Fruit fly (Drosophila melanogaster) whole organism, embryonic: ENCODE results near the gene hfp.
A peak's percentile ranks its signal among the peaks of the same experiment; 100 is the strongest.

Experiments used
- ATbp ChIP-seq: fragments of 200-800 bp; sonication (Bioruptor generic); optimal IDR thresholded peaks from 2 replicates; lab custom pipeline; 2017; ENCODE audit warnings: missing biosample characterization, mild to moderate bottlenecking, missing genetic modification characterization, missing genetic modification reagents
- CG10147 ChIP-seq: fragments of 200-800 bp; sonication (Bioruptor generic); optimal IDR thresholded peaks from 2 replicates; lab custom pipeline; 2019; ENCODE audit warnings: missing biosample characterization, mild to moderate bottlenecking, missing genetic modification characterization, moderate library complexity
- CG10366 ChIP-seq: fragments of 200-800 bp; sonication (Bioruptor generic); IDR thresholded peaks from 2 replicates; pipeline ENCODE4 v1.3.6; 2022; ENCODE audit warnings: missing biosample characterization, missing genetic modification characterization
- CG10431 ChIP-seq: fragments of 200-800 bp; sonication (Bioruptor generic); optimal IDR thresholded peaks from 3 replicates; lab custom pipeline; 2018; ENCODE audit warnings: missing biosample characterization, mild to moderate bottlenecking, missing genetic modification characterization
- CG12769 ChIP-seq: fragments of 200-800 bp; sonication (Bioruptor generic); optimal IDR thresholded peaks from 2 replicates; lab custom pipeline; 2019; ENCODE audit warnings: missing biosample characterization, mild to moderate bottlenecking, missing genetic modification characterization, moderate library complexity
- CG14860 ChIP-seq: fragments of 200-800 bp; sonication (Bioruptor generic); IDR thresholded peaks from 3 replicates; pipeline ENCODE4 v1.3.6; 2022; ENCODE audit warnings: missing biosample characterization, missing genetic modification characterization; ENCODE audit not compliant: partially characterized antibody
- CG1529 ChIP-seq: fragments of 200-800 bp; sonication (Bioruptor generic); optimal IDR thresholded peaks from 3 replicates; lab custom pipeline; 2018; ENCODE audit warnings: missing biosample characterization, missing genetic modification characterization
- CG1602 ChIP-seq: fragments of 200-800 bp; sonication (Bioruptor generic); optimal IDR thresholded peaks from 3 replicates; lab custom pipeline; 2016; ENCODE audit warnings: missing biosample characterization, missing genetic modification characterization
- CG16863 ChIP-seq: fragments of 200-800 bp; sonication (Bioruptor generic); optimal IDR thresholded peaks from 3 replicates; lab custom pipeline; 2016; ENCODE audit warnings: missing biosample characterization, missing genetic modification characterization
- CG18011 ChIP-seq: fragments of 200-800 bp; sonication (Bioruptor generic); optimal IDR thresholded peaks from 2 replicates; lab custom pipeline; 2017; ENCODE audit warnings: missing biosample characterization, missing genetic modification characterization, mild to moderate bottlenecking, moderate library complexity, missing genotype
- CG33213 ChIP-seq: fragments of 200-800 bp; sonication (Bioruptor generic); optimal IDR thresholded peaks from 3 replicates; lab custom pipeline; 2016; ENCODE audit warnings: missing biosample characterization, missing genetic modification characterization
- CG34224 ChIP-seq: fragments of 200-800 bp; sonication (Bioruptor generic); IDR thresholded peaks from 3 replicates; pipeline ENCODE4 v1.3.6; 2022; ENCODE audit warnings: missing biosample characterization, missing genetic modification characterization; ENCODE audit not compliant: partially characterized antibody
- CG34422 ChIP-seq: fragments of 200-800 bp; sonication (Bioruptor generic); IDR thresholded peaks from 3 replicates; pipeline ENCODE4 v1.3.6; 2022; ENCODE audit warnings: missing biosample characterization, missing genetic modification characterization
- CG3847 ChIP-seq: fragments of 200-800 bp; sonication (Bioruptor generic); IDR thresholded peaks from 2 replicates; pipeline ENCODE4 v1.3.6; 2022; ENCODE audit warnings: missing biosample characterization, missing genetic modification characterization
- CG8290 ChIP-seq, 3 experiments: fragments of 200-800 bp; sonication (Bioruptor generic); optimal IDR thresholded peaks; 2 replicates each; lab custom pipeline; 2016 to 2019; ENCODE audit warnings: missing biosample characterization in 3 of 3, missing genetic modification characterization in 3 of 3, mild to moderate bottlenecking in 2 of 3, moderate library complexity in 1 of 3
- CG9932 ChIP-seq: fragments of 200-800 bp; sonication (Bioruptor generic); IDR thresholded peaks from 2 replicates; pipeline ENCODE4 v1.3.6; 2022; ENCODE audit warnings: missing biosample characterization, missing genetic modification characterization
- Dek ChIP-seq: fragments of 200-800 bp; sonication (Bioruptor generic); optimal IDR thresholded peaks from 3 replicates; lab custom pipeline; 2019; ENCODE audit warnings: missing biosample characterization, mild to moderate bottlenecking, missing genetic modification characterization, moderate library complexity
- Elba2 ChIP-seq: fragments of 200-800 bp; sonication (Bioruptor generic); optimal IDR thresholded peaks from 3 replicates; lab custom pipeline; 2016; ENCODE audit warnings: missing biosample characterization, missing genetic modification characterization
- Ets97D ChIP-seq: fragments of 200-800 bp; sonication (Bioruptor generic); optimal IDR thresholded peaks from 3 replicates; lab custom pipeline; 2016; ENCODE audit warnings: missing biosample characterization, missing genetic modification characterization
- HmgZ ChIP-seq: fragments of 200-800 bp; sonication (Bioruptor generic); optimal IDR thresholded peaks from 2 replicates; lab custom pipeline; 2018; ENCODE audit warnings: missing biosample characterization, mild to moderate bottlenecking, missing genetic modification characterization
- MTF-1 ChIP-seq: fragments of 200-800 bp; sonication (Bioruptor generic); optimal IDR thresholded peaks from 2 replicates; lab custom pipeline; 2018; ENCODE audit warnings: missing biosample characterization, mild to moderate bottlenecking, missing genetic modification characterization, borderline replicate concordance
- Max ChIP-seq: fragments of 200-800 bp; sonication (Bioruptor generic); optimal IDR thresholded peaks from 2 replicates; lab custom pipeline; 2016; ENCODE audit warnings: missing biosample characterization, mild to moderate bottlenecking, missing genetic modification characterization
- NfI ChIP-seq: fragments of 200-800 bp; sonication (Bioruptor generic); optimal IDR thresholded peaks from 3 replicates; lab custom pipeline; 2018; ENCODE audit warnings: missing biosample characterization, mild to moderate bottlenecking, missing genetic modification characterization, moderate library complexity
- Oaz ChIP-seq: fragments of 200-800 bp; sonication (Bioruptor generic); IDR thresholded peaks from 2 replicates; pipeline ENCODE4 v1.3.6; 2022; ENCODE audit warnings: missing biosample characterization, missing genetic modification characterization
- Oli ChIP-seq: fragments of 200-800 bp; sonication (Bioruptor generic); optimal IDR thresholded peaks from 2 replicates; lab custom pipeline; 2018; ENCODE audit warnings: missing biosample characterization, mild to moderate bottlenecking, missing genetic modification characterization, moderate library complexity
- Ptx1 ChIP-seq: fragments of 200-800 bp; sonication (Bioruptor generic); IDR thresholded peaks from 2 replicates; pipeline ENCODE4 v1.3.6; 2022; ENCODE audit warnings: missing biosample characterization, missing genetic modification characterization
- Sox102F ChIP-seq: fragments of 200-800 bp; sonication (Bioruptor generic); optimal IDR thresholded peaks from 2 replicates; lab custom pipeline; 2018; ENCODE audit warnings: missing biosample characterization, mild to moderate bottlenecking, missing genetic modification characterization, moderate library complexity
- aop ChIP-seq: fragments of 200-800 bp; sonication (Bioruptor generic); IDR thresholded peaks from 2 replicates; pipeline ENCODE4 v1.3.6; 2022; ENCODE audit warnings: missing biosample characterization, missing genetic modification characterization
- ara ChIP-seq: fragments of 200-800 bp; sonication (Bioruptor generic); IDR thresholded peaks from 2 replicates; pipeline ENCODE4 v1.3.6; 2022; ENCODE audit warnings: missing biosample characterization, missing genetic modification characterization
- ash1 ChIP-seq: fragments of 200-800 bp; sonication (Bioruptor generic); optimal IDR thresholded peaks from 2 replicates; lab custom pipeline; 2018; ENCODE audit warnings: missing biosample characterization, mild to moderate bottlenecking, missing genetic modification characterization
- dan ChIP-seq: fragments of 200-800 bp; sonication (Bioruptor generic); IDR thresholded peaks from 2 replicates; pipeline ENCODE4 v1.3.6; 2022; ENCODE audit warnings: missing biosample characterization, missing genetic modification characterization
- dm ChIP-seq: fragments of 200-800 bp; sonication (Bioruptor generic); optimal IDR thresholded peaks from 3 replicates; lab custom pipeline; 2016; ENCODE audit warnings: missing biosample characterization, missing genetic modification characterization
- dpn ChIP-seq, 2 experiments: fragments of 200-800 bp; sonication (Bioruptor generic); optimal IDR thresholded peaks; 3 replicates each; lab custom pipeline; 2016; ENCODE audit warnings: missing biosample characterization in 2 of 2, missing genetic modification characterization in 2 of 2
- eve ChIP-seq, 2 experiments: fragments of >200 bp; optimal IDR thresholded peaks; 2 replicates each; lab custom pipeline; 2017; ENCODE audit warnings: missing biosample characterization in 2 of 2, missing genetic modification characterization in 2 of 2
- fd64A ChIP-seq: fragments of 200-800 bp; sonication (Bioruptor generic); optimal IDR thresholded peaks from 3 replicates; lab custom pipeline; 2018; ENCODE audit warnings: missing biosample characterization, mild to moderate bottlenecking, missing genetic modification characterization
- hb ChIP-seq: fragments of 200-800 bp; sonication (Bioruptor generic); IDR thresholded peaks from 3 replicates; pipeline ENCODE4 v1.3.6; 2022; ENCODE audit warnings: missing biosample characterization, missing genetic modification characterization; ENCODE audit not compliant: partially characterized antibody
- jigr1 ChIP-seq: fragments of 200-800 bp; sonication (Bioruptor generic); IDR thresholded peaks from 3 replicates; pipeline ENCODE4 v1.3.6; 2022; ENCODE audit warnings: missing biosample characterization, missing genetic modification characterization
- nom ChIP-seq: fragments of 200-800 bp; sonication (Bioruptor generic); optimal IDR thresholded peaks from 2 replicates; lab custom pipeline; 2017; ENCODE audit warnings: missing biosample characterization, missing genetic modification characterization, mild to moderate bottlenecking, moderate library complexity, missing genetic modification reagents
- oc ChIP-seq: fragments of 200-800 bp; sonication (Bioruptor generic); optimal IDR thresholded peaks from 2 replicates; lab custom pipeline; 2018; ENCODE audit warnings: missing biosample characterization, mild to moderate bottlenecking, missing genetic modification characterization, moderate library complexity
- pfk ChIP-seq: fragments of 200-800 bp; sonication (Bioruptor generic); optimal IDR thresholded peaks from 2 replicates; lab custom pipeline; 2018; ENCODE audit warnings: missing biosample characterization, mild to moderate bottlenecking, missing genetic modification characterization, moderate library complexity
- seq ChIP-seq: fragments of 200-800 bp; sonication (Bioruptor generic); IDR thresholded peaks from 2 replicates; pipeline ENCODE4 v1.3.6; 2022; ENCODE audit warnings: missing biosample characterization, missing genetic modification characterization
- sisA ChIP-seq: fragments of 200-800 bp; sonication (Bioruptor generic); IDR thresholded peaks from 2 replicates; pipeline ENCODE4 v1.3.6; 2022; ENCODE audit warnings: missing biosample characterization, missing genetic modification characterization
- slbo ChIP-seq: fragments of 200-800 bp; sonication (Bioruptor generic); IDR thresholded peaks from 2 replicates; pipeline ENCODE4 v1.3.6; 2022; ENCODE audit warnings: missing biosample characterization, missing genetic modification characterization
- sqz ChIP-seq: fragments of 200-800 bp; sonication (Bioruptor generic); optimal IDR thresholded peaks from 3 replicates; lab custom pipeline; 2018; ENCODE audit warnings: missing biosample characterization, mild to moderate bottlenecking, missing genetic modification characterization
- trh ChIP-seq: fragments of 200-800 bp; sonication (Bioruptor generic); optimal IDR thresholded peaks from 2 replicates; lab custom pipeline; 2016; ENCODE audit warnings: missing biosample characterization, missing genetic modification characterization
- twi ChIP-seq: fragments of 200-800 bp; optimal IDR thresholded peaks from 2 replicates; lab custom pipeline; 2019; ENCODE audit warnings: missing biosample characterization, mild to moderate bottlenecking, missing genetic modification characterization, moderate library complexity
- z ChIP-seq: fragments of 200-800 bp; sonication (Bioruptor generic); IDR thresholded peaks from 3 replicates; pipeline ENCODE4 v1.3.6; 2022; ENCODE audit warnings: missing biosample characterization, missing genetic modification characterization
- zf30C ChIP-seq: fragments of 200-800 bp; sonication (Bioruptor generic); optimal IDR thresholded peaks from 3 replicates; lab custom pipeline; 2018; ENCODE audit warnings: missing biosample characterization, mild to moderate bottlenecking, missing genetic modification characterization
- zfh1 ChIP-seq: fragments of 200-800 bp; sonication (Bioruptor generic); IDR thresholded peaks from 3 replicates; pipeline ENCODE4 v1.3.6; 2022; ENCODE audit warnings: missing biosample characterization, missing genetic modification characterization

Gene hfp

DNA sequence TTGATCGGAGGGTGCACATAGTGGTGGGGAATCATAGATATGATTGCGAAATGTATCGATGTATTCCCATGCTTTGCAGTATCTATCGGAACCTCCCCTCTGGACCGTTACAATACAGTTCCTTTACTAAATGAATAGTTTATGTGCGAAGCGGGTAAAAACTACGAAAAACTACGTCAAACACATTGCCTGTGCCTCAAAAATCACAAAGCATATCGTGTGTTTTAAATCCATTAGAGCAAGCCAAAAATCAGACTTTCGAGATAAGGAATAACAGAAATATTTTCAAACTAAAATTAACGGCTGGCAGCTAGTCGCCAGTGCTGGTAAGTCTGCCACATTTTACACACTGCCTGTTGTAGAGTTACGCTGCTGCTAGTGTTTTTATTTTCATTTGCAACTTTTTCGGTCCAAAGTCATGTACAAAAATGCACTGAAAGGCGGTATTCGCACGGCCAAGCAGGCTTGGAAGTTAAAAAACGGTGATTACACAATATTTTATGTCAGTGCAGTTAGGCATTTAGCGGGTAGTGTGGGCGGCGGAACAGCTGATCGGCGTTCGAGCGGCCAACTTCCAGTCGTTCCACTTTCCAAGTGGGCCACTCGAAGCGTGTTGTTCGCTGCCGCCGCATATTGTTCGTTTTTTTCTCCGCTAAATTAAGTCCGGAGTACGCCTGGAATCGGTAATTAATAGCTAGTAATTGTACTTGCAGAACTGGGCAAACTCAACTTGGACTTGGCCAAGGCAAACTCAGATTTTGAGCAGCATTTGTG lies 15.1 kb upstream of the hfp start (continued):
- no peak for TF ChIP-seq ATbp (GFP tag; lab: Kevin White, UChicago)
- TF ChIP-seq CG18011: peak; percentile 69
- TF ChIP-seq hb (GFP tag; lab: Robert Waterston, UW): peak; percentile 70
- peak; percentile 80 for TF ChIP-seq Ets97D (GFP tag; lab: Kevin White, UChicago)
- TF ChIP-seq slbo (GFP tag; lab: Robert Waterston, UW): peak; percentile 80
- no peak for TF ChIP-seq oc (tag; lab: Kevin White, UChicago)
- TF ChIP-seq CG10366 (GFP tag; lab: Robert Waterston, UW): peak; percentile 52; the same call in 1 of the 2 replicates
- TF ChIP-seq zfh1 (GFP tag; lab: Robert Waterston, UW): peak; percentile 67; the same call in 2 of the 3 replicates
- TF ChIP-seq twi: no peak
- TF ChIP-seq CG9932 (GFP tag; lab: Robert Waterston, UW): peak; percentile 77
- TF ChIP-seq ara (GFP tag; lab: Robert Waterston, UW): peak; percentile 66
- peak; percentile 98 for TF ChIP-seq pfk (GFP tag; lab: Kevin White, UChicago)
- TF ChIP-seq z (GFP tag; lab: Robert Waterston, UW): no peak
- TF ChIP-seq CG34422 (GFP tag; lab: Robert Waterston, UW): peak; percentile 51; the same call in 1 of the 3 replicates
- TF ChIP-seq eve (GFP tag; optimal IDR thresholded peaks at IDR 0.05; lab: Kevin White, UChicago): no peak
- no peak for TF ChIP-seq trh (GFP tag; lab: Kevin White, UChicago)
- no peak for TF ChIP-seq CG12769 (tag; lab: Kevin White, UChicago)
- no peak for TF ChIP-seq jigr1
- TF ChIP-seq sisA: peak; percentile 71
- no peak for TF ChIP-seq zf30C (GFP tag; lab: Kevin White, UChicago)
- peak; percentile 36 for TF ChIP-seq HmgZ (tag; lab: Kevin White, UChicago)
- peak; percentile 52 for TF ChIP-seq NfI (GFP tag; lab: Kevin White, UChicago)
- no peak for TF ChIP-seq fd64A (GFP tag; lab: Kevin White, UChicago)
- TF ChIP-seq CG3847: peak; percentile 41
- TF ChIP-seq sqz (GFP tag; lab: Kevin White, UChicago): no peak
- no peak for TF ChIP-seq CG10147 (GFP tag; lab: Kevin White, UChicago)
- TF ChIP-seq dm (GFP tag; lab: Kevin White, UChicago): peak; percentile 37
- TF ChIP-seq ash1 (GFP tag; lab: Kevin White, UChicago): no peak
- no peak for TF ChIP-seq CG10431 (GFP tag; lab: Kevin White, UChicago)
- TF ChIP-seq MTF-1 (GFP tag; lab: Kevin White, UChicago): peak; percentile 41
- TF ChIP-seq CG16863 (GFP tag; lab: Kevin White, UChicago): peak; percentile 68
- TF ChIP-seq Dek (tag; lab: Kevin White, UChicago): no peak
- TF ChIP-seq Max: peak; percentile 67
- 0 out of 2 replicates have a peak, but pooled peaks have one; percentile 32 for TF ChIP-seq seq
- TF ChIP-seq nom: peak; percentile 67
- peak; percentile 76 to 85 for TF ChIP-seq dpn (GFP tag; optimal IDR thresholded peaks at IDR 0.05; lab: Kevin White, UChicago)
- peak; percentile 60 for TF ChIP-seq CG33213 (GFP tag; lab: Kevin White, UChicago)
- no peak for TF ChIP-seq Oaz
- no peak for TF ChIP-seq aop (GFP tag; lab: Robert Waterston, UW)
- TF ChIP-seq Sox102F (GFP tag; lab: Kevin White, UChicago): peak; percentile 43
- peak; percentile 62; the same call in 2 of the 3 replicates for TF ChIP-seq CG14860
- peak; percentile 47 for TF ChIP-seq CG1602 (GFP tag; lab: Kevin White, UChicago)
- TF ChIP-seq CG1529 (GFP tag; lab: Kevin White, UChicago): no peak
- no peak for TF ChIP-seq Ptx1 (GFP tag; lab: Robert Waterston, UW)
- no peak for TF ChIP-seq dan (GFP tag; lab: Robert Waterston, UW)
- no peak for TF ChIP-seq Oli (tag; lab: Kevin White, UChicago)
- TF ChIP-seq Elba2: no peak
- no peak for TF ChIP-seq CG8290 (GFP tag; optimal IDR thresholded peaks at IDR 0.05; lab: Kevin White, UChicago)
- TF ChIP-seq CG8290 (tag; optimal IDR thresholded peaks at IDR 0.05; lab: Kevin White, UChicago): no peak
- peak; percentile 48 for TF ChIP-seq CG34224
